Worm (Caenorhabditis elegans) whole organism, L4/young adult: ENCODE measurements around the gene tbc-18.

ENCODE experiments used
- dao-5 ChIP-seq: sonication (generic microtip); optimal IDR thresholded peaks from 2 replicates; lab custom pipeline; 2016; ENCODE audit warnings: missing genotype, missing genetic modification characterization, moderate library complexity, missing compliant biosample characterization
- him-1 ChIP-seq: sonication (generic microtip); optimal IDR thresholded peaks from 2 replicates; lab custom pipeline; 2016; ENCODE audit warnings: missing genotype, missing genetic modification reagents, missing genetic modification characterization, missing compliant biosample characterization

- TF ChIP-seq dao-5 (tag; lab: Kevin White, UChicago) (no peak), him-1 (tag; lab: Kevin White, UChicago) (no peak)
These were observed 27.4 kb upstream of the tbc-18 start, which contains the start of gene npr-28 for ce11 chrX:8350984-8351383.
